Worm (Caenorhabditis elegans) whole organism, late embryonic: Measurements from ENCODE around the gene piit-1.

Experiments used
- ama-1 ChIP-seq: fragments of 150-350 bp; optimal IDR thresholded peaks from 2 replicates; lab custom pipeline; 2014
- nfya-1 ChIP-seq: sonication (generic microtip); optimal IDR thresholded peaks from 2 replicates; lab custom pipeline; 2017; ENCODE audit warnings: missing genetic modification characterization, mild to moderate bottlenecking, missing compliant biosample characterization, antibody characterized with exemption, moderate library complexity
- pqm-1 ChIP-seq: sonication (generic microtip); optimal IDR thresholded peaks from 2 replicates; lab custom pipeline; 2016; ENCODE audit warnings: missing genetic modification characterization, missing compliant biosample characterization
- pros-1 ChIP-seq: fragments of 150-350 bp; optimal IDR thresholded peaks from 2 replicates; lab custom pipeline; 2014; ENCODE audit warnings: missing biosample characterization, missing genetic modification reagents, missing genetic modification characterization
- ztf-16 ChIP-seq: sonication (generic microtip); optimal IDR thresholded peaks from 2 replicates; lab custom pipeline; 2017; ENCODE audit warnings: missing genetic modification characterization, missing compliant biosample characterization

DNA sequence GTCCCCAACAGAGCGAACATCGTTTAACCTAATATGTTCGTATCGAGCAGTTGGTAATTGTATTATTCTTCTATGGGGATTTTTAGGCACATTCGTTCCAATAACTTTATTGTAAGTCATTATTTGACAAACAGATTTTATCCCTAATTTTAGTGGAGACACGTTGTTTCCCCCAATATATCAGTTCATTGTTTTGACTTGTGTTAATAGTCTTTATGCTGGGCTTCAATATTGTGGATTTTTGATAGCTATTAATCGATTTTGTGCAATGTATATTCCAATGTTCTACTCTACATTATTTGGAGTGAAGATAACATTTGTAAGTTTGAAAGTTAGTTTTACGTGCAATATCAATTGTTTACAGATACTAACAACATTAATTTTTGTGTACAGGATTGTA lies 16.1 kb downstream of the piit-1 start:
- TF ChIP-seq ama-1 (lab: Kevin White, UChicago): no peak
- TF ChIP-seq ztf-16 (tag; lab: Kevin White, UChicago): no peak
- TF ChIP-seq nfya-1 (tag; lab: Kevin White, UChicago): no peak
- TF ChIP-seq pros-1 (tag; lab: Kevin White, UChicago): no peak
- TF ChIP-seq pqm-1 (tag; lab: Kevin White, UChicago): no peak
